Fruit fly (Drosophila melanogaster) whole organism, embryonic: ENCODE results near the gene CG6066.

Source experiments
- Adf1 ChIP-seq: fragments of 200-800 bp; sonication (Bioruptor generic); IDR thresholded peaks from 2 replicates; pipeline ENCODE4 v1.3.6; 2022; ENCODE audit warnings: missing biosample characterization, missing genetic modification characterization
- Awh ChIP-seq: fragments of 200-800 bp; sonication (Bioruptor generic); IDR thresholded peaks from 2 replicates; pipeline ENCODE4, ENCODE4 v1.3.6; 2022; ENCODE audit warnings: missing biosample characterization, missing genetic modification characterization
- CG10462 ChIP-seq: fragments of 200-800 bp; sonication (Bioruptor generic); optimal IDR thresholded peaks from 2 replicates; lab custom pipeline; 2016; ENCODE audit warnings: missing biosample characterization, missing genetic modification characterization
- CG10543 ChIP-seq: fragments of 200-800 bp; sonication (Bioruptor generic); optimal IDR thresholded peaks from 3 replicates; lab custom pipeline; 2017; ENCODE audit warnings: missing biosample characterization, mild to moderate bottlenecking, missing genetic modification characterization, moderate library complexity
- CG10565 ChIP-seq: fragments of 200-800 bp; sonication (Bioruptor generic); optimal IDR thresholded peaks from 3 replicates; lab custom pipeline; 2016; ENCODE audit warnings: missing biosample characterization, mild to moderate bottlenecking, missing genetic modification characterization
- CG11695 ChIP-seq: fragments of 200-800 bp; sonication (Bioruptor generic); IDR thresholded peaks from 3 replicates; pipeline ENCODE4 v1.3.6; 2022; ENCODE audit warnings: missing biosample characterization, missing genetic modification characterization
- CG12391 ChIP-seq: fragments of 200-800 bp; sonication (Bioruptor generic); optimal IDR thresholded peaks from 3 replicates; lab custom pipeline; 2018; ENCODE audit warnings: missing biosample characterization, mild to moderate bottlenecking, missing genetic modification characterization, moderate library complexity
- CG12769 ChIP-seq: fragments of 200-800 bp; sonication (Bioruptor generic); optimal IDR thresholded peaks from 2 replicates; lab custom pipeline; 2019; ENCODE audit warnings: missing biosample characterization, mild to moderate bottlenecking, missing genetic modification characterization, moderate library complexity
- CG13287 ChIP-seq: fragments of 200-800 bp; sonication (Bioruptor generic); IDR thresholded peaks from 2 replicates; pipeline ENCODE4 v1.3.6; 2022; ENCODE audit warnings: missing biosample characterization, missing genetic modification characterization; ENCODE audit not compliant: partially characterized antibody
- CG13894 ChIP-seq: fragments of 200-800 bp; sonication (Bioruptor generic); optimal IDR thresholded peaks from 3 replicates; lab custom pipeline; 2018; ENCODE audit warnings: missing biosample characterization, mild to moderate bottlenecking, missing genetic modification characterization, moderate library complexity
- CG14050 ChIP-seq: fragments of 200-800 bp; sonication (Bioruptor generic); IDR thresholded peaks from 3 replicates; pipeline ENCODE4 v1.3.6; 2022; ENCODE audit warnings: missing biosample characterization, missing genetic modification characterization
- CG15269 ChIP-seq: fragments of 200-800 bp; sonication (Bioruptor generic); optimal IDR thresholded peaks from 2 replicates; lab custom pipeline; 2018; ENCODE audit warnings: missing biosample characterization, mild to moderate bottlenecking, missing genetic modification characterization, moderate library complexity
- CG18262 ChIP-seq: fragments of 200-800 bp; optimal IDR thresholded peaks from 3 replicates; lab custom pipeline; 2019; ENCODE audit warnings: missing biosample characterization, mild to moderate bottlenecking, missing genetic modification characterization, moderate library complexity
- CG18599 ChIP-seq: fragments of 200-800 bp; sonication (Bioruptor generic); optimal IDR thresholded peaks from 3 replicates; lab custom pipeline; 2017; ENCODE audit warnings: missing biosample characterization, missing genetic modification characterization, mild to moderate bottlenecking, moderate library complexity, missing genetic modification reagents
- CG6689 ChIP-seq: fragments of 200-800 bp; sonication (Bioruptor generic); IDR thresholded peaks from 2 replicates; pipeline ENCODE4 v1.3.6; 2022; ENCODE audit warnings: missing biosample characterization, missing genetic modification characterization
- CG6791 ChIP-seq: fragments of 200-800 bp; sonication (Bioruptor generic); IDR thresholded peaks from 3 replicates; pipeline ENCODE4 v1.3.6; 2022; ENCODE audit warnings: missing biosample characterization, missing genetic modification characterization; ENCODE audit not compliant: partially characterized antibody
- CG8281 ChIP-seq: fragments of 200-800 bp; sonication (Bioruptor generic); optimal IDR thresholded peaks from 2 replicates; lab custom pipeline; 2018; ENCODE audit warnings: missing biosample characterization, mild to moderate bottlenecking, missing genetic modification characterization, moderate library complexity
- CG9609 ChIP-seq: fragments of 200-800 bp; sonication (Bioruptor generic); optimal IDR thresholded peaks from 3 replicates; lab custom pipeline; 2016; ENCODE audit warnings: missing biosample characterization, missing genetic modification characterization
- Dad ChIP-seq: fragments of 200-800 bp; sonication (Bioruptor generic); optimal IDR thresholded peaks from 3 replicates; lab custom pipeline; 2016; ENCODE audit warnings: missing biosample characterization, missing genetic modification characterization
- Doc3 ChIP-seq: fragments of 200-800 bp; sonication (Bioruptor generic); IDR thresholded peaks from 3 replicates; pipeline ENCODE4 v1.3.6; 2022; ENCODE audit warnings: missing biosample characterization, missing genetic modification characterization; ENCODE audit not compliant: partially characterized antibody
- HLHmδ ChIP-seq: fragments of 200-800 bp; sonication (Bioruptor generic); optimal IDR thresholded peaks from 2 replicates; lab custom pipeline; 2018; ENCODE audit warnings: missing biosample characterization, mild to moderate bottlenecking, missing genetic modification characterization, moderate library complexity
- Hr51 ChIP-seq, 2 experiments: fragments of 200-800 bp; sonication (Bioruptor generic); optimal IDR thresholded peaks; 2 replicates in 1 of 2; 3 replicates in 1 of 2; lab custom pipeline; 2016 to 2018; ENCODE audit warnings: missing biosample characterization in 2 of 2, missing genetic modification characterization in 2 of 2, mild to moderate bottlenecking in 1 of 2, moderate library complexity in 1 of 2
- Mad ChIP-seq: fragments of 200-800 bp; sonication (Bioruptor generic); optimal IDR thresholded peaks from 2 replicates; lab custom pipeline; 2016; ENCODE audit warnings: missing biosample characterization, missing genetic modification characterization
- Max ChIP-seq: fragments of 200-800 bp; sonication (Bioruptor generic); optimal IDR thresholded peaks from 2 replicates; lab custom pipeline; 2016; ENCODE audit warnings: missing biosample characterization, mild to moderate bottlenecking, missing genetic modification characterization
- NC2β ChIP-seq: fragments of 200-800 bp; sonication (Bioruptor generic); optimal IDR thresholded peaks from 2 replicates; lab custom pipeline; 2016; ENCODE audit warnings: missing biosample characterization, missing genetic modification characterization
- NFAT ChIP-seq: fragments of 200-800 bp; sonication (Bioruptor generic); IDR thresholded peaks from 2 replicates; pipeline ENCODE4 v1.3.6; 2022; ENCODE audit warnings: missing biosample characterization, missing genetic modification characterization
- Nf-YC ChIP-seq: fragments of 200-800 bp; optimal IDR thresholded peaks from 3 replicates; lab custom pipeline; 2019; ENCODE audit warnings: missing biosample characterization, mild to moderate bottlenecking, missing genetic modification characterization, moderate library complexity
- Oli ChIP-seq: fragments of 200-800 bp; sonication (Bioruptor generic); optimal IDR thresholded peaks from 2 replicates; lab custom pipeline; 2018; ENCODE audit warnings: missing biosample characterization, mild to moderate bottlenecking, missing genetic modification characterization, moderate library complexity
- TFAM ChIP-seq: fragments of 200-800 bp; sonication (Bioruptor generic); optimal IDR thresholded peaks from 2 replicates; lab custom pipeline; 2017; ENCODE audit warnings: missing biosample characterization, missing genetic modification characterization, inconsistent platforms
- al ChIP-seq: fragments of 200-800 bp; sonication (Bioruptor generic); IDR thresholded peaks from 2 replicates; pipeline ENCODE4 v1.3.6; 2022; ENCODE audit warnings: missing biosample characterization, missing genetic modification characterization
- bowl ChIP-seq: fragments of 200-800 bp; sonication (Bioruptor generic); IDR thresholded peaks from 2 replicates; pipeline ENCODE4 v1.3.6; 2022; ENCODE audit warnings: missing biosample characterization, missing genetic modification characterization
- chinmo ChIP-seq: fragments of 200-800 bp; sonication (Bioruptor generic); IDR thresholded peaks from 4 replicates; pipeline ENCODE4 v1.3.6; 2022; ENCODE audit warnings: missing biosample characterization, missing genetic modification characterization; ENCODE audit not compliant: partially characterized antibody
- exex ChIP-seq: fragments of 200-800 bp; sonication (Bioruptor generic); optimal IDR thresholded peaks from 4 replicates; lab custom pipeline; 2018; ENCODE audit warnings: missing biosample characterization, mild to moderate bottlenecking, missing genetic modification characterization, moderate library complexity
- gro ChIP-seq: fragments of 200-800 bp; sonication (Bioruptor generic); optimal IDR thresholded peaks from 2 replicates; lab custom pipeline; 2016; ENCODE audit warnings: missing biosample characterization, missing genetic modification characterization
- hb ChIP-seq: fragments of 200-800 bp; sonication (Bioruptor generic); IDR thresholded peaks from 3 replicates; pipeline ENCODE4 v1.3.6; 2022; ENCODE audit warnings: missing biosample characterization, missing genetic modification characterization; ENCODE audit not compliant: partially characterized antibody
- ind ChIP-seq: fragments of 200-800 bp; sonication (Bioruptor generic); optimal IDR thresholded peaks from 3 replicates; lab custom pipeline; 2016; ENCODE audit warnings: missing biosample characterization, missing genetic modification characterization
- kni ChIP-seq: fragments of 200-800 bp; sonication (Bioruptor generic); optimal IDR thresholded peaks from 3 replicates; lab custom pipeline; 2017; ENCODE audit warnings: mild to moderate bottlenecking, missing biosample characterization, missing genetic modification reagents, missing genetic modification characterization
- mirr ChIP-seq: fragments of 200-800 bp; sonication (Bioruptor generic); optimal IDR thresholded peaks from 3 replicates; lab custom pipeline; 2018; ENCODE audit warnings: missing biosample characterization, mild to moderate bottlenecking, missing genetic modification characterization
- odd ChIP-seq: fragments of 200-800 bp; sonication (Bioruptor generic); optimal IDR thresholded peaks from 2 replicates; lab custom pipeline; 2017; ENCODE audit warnings: missing biosample characterization, mild to moderate bottlenecking, missing genetic modification characterization
- otp ChIP-seq: fragments of 200-800 bp; sonication (Bioruptor generic); IDR thresholded peaks from 3 replicates; pipeline ENCODE4, ENCODE4 v1.3.6; 2022; ENCODE audit warnings: missing biosample characterization, missing genetic modification characterization
- pfk ChIP-seq: fragments of 200-800 bp; sonication (Bioruptor generic); optimal IDR thresholded peaks from 2 replicates; lab custom pipeline; 2018; ENCODE audit warnings: missing biosample characterization, mild to moderate bottlenecking, missing genetic modification characterization, moderate library complexity
- ranshi ChIP-seq: fragments of 200-800 bp; sonication (Bioruptor generic); IDR thresholded peaks from 2 replicates; pipeline ENCODE4 v1.3.6; 2022; ENCODE audit warnings: missing biosample characterization, missing genetic modification characterization
- rib ChIP-seq: fragments of 200-800 bp; sonication (Bioruptor generic); IDR thresholded peaks from 2 replicates; pipeline ENCODE4 v1.3.6; 2022; ENCODE audit warnings: missing biosample characterization, missing genetic modification characterization
- schlank ChIP-seq: fragments of 200-800 bp; sonication (Bioruptor generic); optimal IDR thresholded peaks from 2 replicates; lab custom pipeline; 2018; ENCODE audit warnings: missing biosample characterization, mild to moderate bottlenecking, missing genetic modification characterization
- sima ChIP-seq: fragments of 200-800 bp; sonication (Bioruptor generic); optimal IDR thresholded peaks from 2 replicates; lab custom pipeline; 2016; ENCODE audit warnings: missing biosample characterization, missing genetic modification characterization
- slp2 ChIP-seq: fragments of 200-800 bp; sonication (Bioruptor generic); optimal IDR thresholded peaks from 2 replicates; lab custom pipeline; 2016; ENCODE audit warnings: missing biosample characterization, missing genetic modification characterization
- usp ChIP-seq: fragments of >200 bp; optimal IDR thresholded peaks from 2 replicates; lab custom pipeline; 2017; ENCODE audit warnings: missing biosample characterization, missing genetic modification characterization
- z ChIP-seq: fragments of 200-800 bp; sonication (Bioruptor generic); IDR thresholded peaks from 3 replicates; pipeline ENCODE4 v1.3.6; 2022; ENCODE audit warnings: missing biosample characterization, missing genetic modification characterization

The CG6066 gene

DNA sequence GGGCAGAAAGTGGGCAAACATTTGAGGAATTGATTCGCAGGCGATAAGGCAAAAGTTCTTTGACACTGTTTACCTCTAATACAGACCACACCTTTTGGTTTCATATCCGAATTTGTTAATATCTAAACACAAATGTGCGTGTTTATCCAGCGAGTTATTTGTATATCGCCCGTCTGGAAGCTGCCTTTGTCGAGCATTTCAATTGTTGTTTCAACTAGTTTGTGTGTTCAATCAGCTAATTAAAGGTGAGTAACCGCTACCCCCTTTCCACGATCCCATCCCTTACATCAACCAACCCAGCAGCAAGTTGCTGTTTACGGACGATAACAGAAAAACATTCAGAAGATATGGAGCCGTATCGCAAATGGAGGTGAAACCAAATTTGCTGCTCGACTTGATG is 14.9 kb upstream of the CG6066 start (continued):
- peak; percentile 57 for TF ChIP-seq CG13894 (tag; lab: Kevin White, UChicago)

DNA sequence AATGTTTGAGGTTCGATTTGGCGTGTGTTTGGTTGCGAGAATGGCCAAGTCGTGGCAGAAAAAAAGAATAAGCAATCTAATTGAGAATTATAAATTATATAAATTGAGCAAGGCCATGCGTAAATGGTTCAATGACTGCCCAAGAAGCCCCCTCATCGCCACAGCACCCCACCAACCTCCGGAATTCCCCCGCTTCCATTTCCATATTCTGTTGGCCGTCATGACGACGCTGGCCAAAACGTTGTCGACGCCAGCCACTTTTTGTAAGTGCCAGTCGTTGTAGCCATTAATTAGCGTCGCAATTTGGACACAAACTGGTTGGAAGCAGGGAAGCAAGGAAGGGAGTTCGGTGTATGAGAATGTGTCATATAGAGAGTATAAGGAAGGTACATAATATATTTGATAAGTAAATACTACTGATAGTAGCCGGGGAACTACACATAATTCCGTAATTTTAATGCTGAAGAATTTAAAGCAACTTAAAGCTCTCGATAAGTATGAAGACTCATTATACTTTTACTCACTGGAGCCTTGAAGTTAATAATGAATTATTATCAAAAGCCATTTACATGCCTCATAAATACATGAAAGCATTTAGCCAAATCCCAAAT is 14.1 kb upstream of the CG6066 start:
- TF ChIP-seq hb (no peak), kni (no peak), CG9609 (GFP tag; lab: Kevin White, UChicago) (no peak), sima (GFP tag; lab: Kevin White, UChicago) (no peak), bowl (GFP tag; lab: Robert Waterston, UW) (no peak), CG12769 (tag; lab: Kevin White, UChicago) (peak; percentile 65), exex (tag; lab: Kevin White, UChicago) (no peak), HLHmδ (GFP tag; lab: Kevin White, UChicago) (no peak), CG11695 (GFP tag; lab: Robert Waterston, UW) (no peak), CG10543 (GFP tag; lab: Kevin White, UChicago) (peak; percentile 37), odd (GFP tag; lab: Kevin White, UChicago) (no peak), Oli (tag; lab: Kevin White, UChicago) (no peak), CG18262 (no peak), gro (no peak), z (GFP tag; lab: Robert Waterston, UW) (no peak), usp (GFP tag; lab: Kevin White, UChicago) (no peak), Doc3 (no peak), CG18599 (no peak), Dad (GFP tag; lab: Kevin White, UChicago) (no peak), slp2 (GFP tag; lab: Kevin White, UChicago) (no peak), CG6791 (GFP tag; lab: Robert Waterston, UW) (no peak), Max (no peak), Awh (GFP tag; lab: Robert Waterston, UW) (no peak), CG14050 (GFP tag; lab: Robert Waterston, UW) (no peak), Mad (no peak), otp (GFP tag; lab: Robert Waterston, UW) (0 out of 3 replicates have a peak, but pooled peaks have one; percentile 17), rib (GFP tag; lab: Robert Waterston, UW) (no peak), mirr (GFP tag; lab: Kevin White, UChicago) (peak; percentile 19), CG12391 (tag; lab: Kevin White, UChicago) (no peak), chinmo (GFP tag; lab: Robert Waterston, UW) (peak; percentile 60; the same call in 2 of the 4 replicates), CG15269 (tag; lab: Kevin White, UChicago) (peak; percentile 23), Nf-YC (tag; lab: Kevin White, UChicago) (no peak), CG6689 (GFP tag; lab: Robert Waterston, UW) (no peak), al (GFP tag; lab: Robert Waterston, UW) (no peak), CG10462 (GFP tag; lab: Kevin White, UChicago) (no peak), Hr51 (GFP tag; optimal IDR thresholded peaks at IDR 0.05; lab: Kevin White, UChicago) (no peak), Adf1 (GFP tag; lab: Robert Waterston, UW) (peak; percentile 36; the same call in 1 of the 2 replicates), NC2β (GFP tag; lab: Kevin White, UChicago) (no peak), NFAT (GFP tag; lab: Robert Waterston, UW) (peak; percentile 38; the same call in 1 of the 2 replicates), CG13287 (GFP tag; lab: Robert Waterston, UW) (no peak), schlank (tag; lab: Kevin White, UChicago) (no peak), ranshi (GFP tag; lab: Robert Waterston, UW) (no peak), pfk (GFP tag; lab: Kevin White, UChicago) (no peak), CG8281 (no peak), CG10565 (GFP tag; lab: Kevin White, UChicago) (no peak), ind (GFP tag; lab: Kevin White, UChicago) (no peak), TFAM (no peak)
